Worm (Caenorhabditis elegans): ENCODE results near the gene ZK1010.2.

DNA sequence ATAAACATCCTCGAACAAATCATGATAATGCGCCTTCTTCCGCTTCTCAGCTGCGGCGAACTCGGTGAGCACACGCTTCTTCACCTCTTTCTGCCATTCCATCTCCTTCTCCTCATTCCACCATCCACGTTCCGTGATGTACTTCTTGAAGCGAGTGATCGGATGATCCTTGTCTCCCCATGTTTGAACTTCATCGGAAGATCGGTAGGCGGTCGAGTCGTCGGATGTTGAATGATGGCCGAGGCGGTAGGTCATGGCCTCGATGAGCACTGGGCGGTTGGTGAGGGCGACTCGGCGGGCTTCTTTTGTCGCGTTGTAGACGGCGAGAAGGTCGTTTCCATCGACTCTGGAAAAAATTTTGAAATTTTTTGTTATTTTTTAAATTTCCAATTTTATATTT lies 9.3 kb downstream of the ZK1010.2 start:
- TF ChIP-seq F13H6.1 (tag; optimal IDR thresholded peaks at IDR 0.05) = no peak
- no peak for TF ChIP-seq nhr-11 (tag; optimal IDR thresholded peaks at IDR 0.05)
- TF ChIP-seq unc-86 (tag; optimal IDR thresholded peaks at IDR 0.05) = no peak
- TF ChIP-seq sox-4 (tag; optimal IDR thresholded peaks at IDR 0.05) = no peak
- no peak for TF ChIP-seq ceh-2 (tag; optimal IDR thresholded peaks at IDR 0.05)
- TF ChIP-seq elt-2 (tag; optimal IDR thresholded peaks at IDR 0.05) = no peak

Data from whole organism, late embryonic.